Fruit fly (Drosophila melanogaster): Measurements from ENCODE around the gene CG32099.

Gene CG32099

DNA sequence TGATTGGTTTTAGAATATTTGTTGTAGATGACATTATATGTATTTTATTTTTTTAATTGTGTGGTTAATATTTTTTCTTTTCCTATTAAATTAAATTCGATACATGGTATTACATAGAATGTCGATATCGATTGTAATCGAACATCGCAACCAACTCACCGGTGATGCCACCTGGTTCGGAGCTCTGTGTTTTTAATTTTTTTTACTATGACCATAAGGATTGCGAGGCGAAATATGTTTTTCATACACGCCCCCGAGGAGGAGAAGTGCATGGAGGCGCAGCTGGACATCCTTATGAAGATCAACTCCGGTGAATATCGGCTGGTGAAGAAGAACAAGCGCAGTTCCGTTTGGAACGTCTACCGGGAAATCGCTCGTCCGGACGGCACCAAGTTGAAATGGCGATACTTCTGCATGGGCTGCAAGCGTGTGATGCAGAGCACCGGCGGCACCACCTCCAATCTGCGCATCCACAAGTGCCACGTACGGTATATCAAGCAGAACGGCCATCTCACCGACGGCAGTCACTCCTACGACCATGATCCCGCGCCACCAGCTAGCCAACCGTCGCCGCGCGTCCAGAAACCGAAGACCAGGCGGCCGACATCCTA lies 29.1 kb upstream of the CG32099 start, which contains the start of gene CG11560:
TSS of gene CG11560 (plus strand) at position 145 of the 611 bp plus-strand sequence.
- TF ChIP-seq CG8478 (optimal IDR thresholded peaks at IDR 0.05) (no peak), CTCF (optimal IDR thresholded peaks at IDR 0.05) (no peak)

DNA sequence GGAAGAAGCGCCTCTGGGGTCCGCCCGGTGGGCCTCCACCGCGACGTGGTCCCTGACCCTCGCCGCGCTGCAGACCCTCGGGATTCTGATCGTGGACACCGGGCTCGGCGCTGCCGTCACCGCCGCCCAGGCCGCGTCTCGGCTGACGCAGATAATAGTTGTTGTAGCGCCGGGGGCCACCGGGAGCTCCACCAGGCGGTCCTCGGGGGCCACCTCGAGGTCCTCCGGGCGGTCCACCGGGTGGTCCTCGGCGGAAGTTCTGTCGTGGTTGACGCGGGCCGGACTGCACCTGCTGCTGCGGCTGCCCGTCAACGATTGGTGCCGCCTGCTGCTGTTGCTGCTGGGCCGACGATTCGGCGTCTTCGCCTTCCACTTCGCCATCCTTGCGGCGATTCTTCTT lies 26.2 kb upstream of the CG32099 start:
- no peak for TF ChIP-seq CTCF (optimal IDR thresholded peaks at IDR 0.05)
- no peak for TF ChIP-seq CG8478 (optimal IDR thresholded peaks at IDR 0.05)

DNA sequence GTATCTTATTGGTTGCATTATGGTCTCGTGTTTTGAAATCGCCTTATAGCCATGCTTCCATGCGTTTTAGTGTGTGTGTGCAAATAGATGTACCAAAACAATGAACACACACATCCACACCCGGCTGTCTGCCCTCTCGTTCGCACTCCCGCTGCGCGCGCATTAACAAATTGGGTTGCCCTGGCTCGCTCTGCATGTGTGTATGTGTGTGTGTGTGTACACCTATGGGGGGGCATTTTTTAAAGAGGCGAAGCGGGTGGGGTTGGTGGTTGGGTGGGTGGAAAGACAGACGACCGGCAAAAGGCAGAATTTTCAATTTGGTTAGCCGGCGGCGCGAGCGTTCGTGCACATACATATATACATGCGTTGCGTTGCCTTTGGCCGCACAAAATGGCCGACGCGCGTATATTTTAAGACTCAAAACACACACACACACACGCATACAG lies 24.9 kb upstream of the CG32099 start:
- TF ChIP-seq CG8478 (optimal IDR thresholded peaks at IDR 0.05), result no peak

DNA sequence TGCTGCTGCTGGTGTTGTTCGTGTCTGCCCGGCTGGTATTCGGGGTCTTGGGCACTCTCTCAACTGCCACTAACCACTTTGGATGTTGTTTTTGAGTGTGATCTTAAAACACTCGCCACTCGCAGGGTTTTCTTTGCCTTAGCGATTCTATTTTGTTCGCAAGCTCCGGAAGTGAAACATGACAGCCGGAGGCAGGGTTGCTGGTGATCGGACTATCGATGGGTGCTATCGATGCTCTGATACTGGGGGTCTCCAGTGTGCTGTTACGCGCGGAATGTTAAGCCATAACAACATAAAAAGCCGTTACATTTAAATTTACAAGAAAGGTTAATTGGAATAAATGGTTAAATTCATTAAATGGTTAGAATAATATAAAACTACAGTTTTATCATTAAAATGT lies 24.1 kb upstream of the CG32099 start, which contains the start of gene yps:
TSS of gene yps (minus strand) at position 176 of the 400 bp plus-strand sequence.
- no peak for TF ChIP-seq CG8478 (optimal IDR thresholded peaks at IDR 0.05)
- peak in 1 of 2 experiments; percentile 48 for TF ChIP-seq CTCF (optimal IDR thresholded peaks at IDR 0.05)

DNA sequence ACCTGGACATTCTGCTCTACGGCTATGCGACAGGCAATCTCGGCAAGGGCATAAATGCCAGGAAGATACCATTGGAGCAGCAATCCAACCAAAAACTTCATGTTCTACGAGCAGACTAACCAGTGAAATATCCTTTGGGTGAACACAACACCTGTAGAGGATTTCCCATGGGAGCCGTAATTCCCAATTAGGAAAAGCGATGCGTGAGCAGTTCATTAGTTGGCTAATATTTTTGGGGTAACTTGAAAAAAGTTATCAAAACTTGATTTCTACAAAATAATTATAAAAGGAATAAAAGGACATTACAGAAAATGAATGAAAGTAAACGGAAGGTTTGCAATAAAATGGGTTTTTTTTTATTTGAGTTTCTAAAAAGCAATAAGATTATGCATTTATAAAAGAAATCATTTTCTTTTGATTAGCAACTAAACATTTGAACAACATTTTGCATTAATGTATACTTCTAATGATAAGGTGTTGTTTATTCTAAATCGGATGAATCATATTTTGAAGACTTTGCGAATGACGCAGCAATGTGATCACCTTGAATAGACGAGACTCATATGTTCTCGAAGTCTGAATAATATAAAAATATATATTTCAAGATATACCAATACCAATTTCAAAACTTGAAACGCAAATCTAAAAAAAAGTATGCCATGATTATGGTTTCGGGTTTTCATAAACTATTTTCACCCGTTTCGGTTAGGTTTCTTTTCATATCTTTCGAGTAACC lies 21.6 kb upstream of the CG32099 start, which contains the start of the genes Ir68b and CG34241:
TSS of gene Ir68b (minus strand) at position 101 of the 736 bp plus-strand sequence.
TSS of gene CG34241 (plus strand) at position 686 of the 736 bp plus-strand sequence.
- TF ChIP-seq CG8478 (optimal IDR thresholded peaks at IDR 0.05) (no peak), CTCF (optimal IDR thresholded peaks at IDR 0.05) (no peak)

DNA sequence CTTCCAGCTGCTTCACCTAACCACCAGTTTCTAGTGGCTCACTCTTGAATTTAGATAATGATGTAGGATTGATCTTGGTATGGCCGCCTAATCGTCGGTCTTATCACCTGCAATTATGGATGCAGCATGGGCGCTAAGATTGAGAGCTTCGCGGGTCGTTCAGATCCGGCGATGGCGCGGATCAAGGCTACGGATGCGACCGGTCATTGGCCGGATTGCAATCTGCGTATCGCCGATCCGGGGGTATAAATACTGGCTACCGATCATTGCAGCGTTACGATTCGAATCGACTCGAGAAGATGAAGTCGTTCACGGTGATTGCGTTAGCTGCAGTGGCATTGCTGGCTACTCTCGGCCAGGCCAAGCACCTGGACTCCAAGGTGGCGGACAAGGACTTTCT lies 20.0 kb upstream of the CG32099 start, which contains the start of gene Lsp2:
TSS of gene Lsp2 (plus strand) at position 283 of the 400 bp plus-strand sequence.
- TF ChIP-seq CTCF (optimal IDR thresholded peaks at IDR 0.05) (no peak), CG8478 (optimal IDR thresholded peaks at IDR 0.05) (no peak)

DNA sequence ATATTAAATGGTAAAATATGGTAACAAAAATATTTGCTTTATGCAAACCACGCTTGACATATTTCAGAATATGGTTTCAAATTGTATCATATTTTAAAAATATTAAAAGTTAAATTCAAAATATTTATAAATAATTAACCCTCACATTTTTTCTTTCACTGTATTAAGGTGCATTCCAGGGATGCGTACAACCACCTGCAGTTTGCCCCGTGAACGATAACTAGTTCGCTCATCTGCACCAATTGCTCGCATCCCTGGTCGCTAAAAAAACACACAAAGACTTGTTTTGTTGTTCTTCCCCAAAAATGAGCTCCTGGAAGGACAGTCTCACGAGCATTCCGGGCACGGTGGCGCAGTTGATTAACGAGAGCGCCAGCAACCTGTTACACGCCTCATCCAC lies 17.2 kb upstream of the CG32099 start, which contains the start of gene DEF8:
TSS of gene DEF8 (plus strand) at position 229 of the 400 bp plus-strand sequence.
- TF ChIP-seq CG8478 (optimal IDR thresholded peaks at IDR 0.05) (no peak), CTCF (optimal IDR thresholded peaks at IDR 0.05) (peak in 1 of 2 experiments; percentile 7)

DNA sequence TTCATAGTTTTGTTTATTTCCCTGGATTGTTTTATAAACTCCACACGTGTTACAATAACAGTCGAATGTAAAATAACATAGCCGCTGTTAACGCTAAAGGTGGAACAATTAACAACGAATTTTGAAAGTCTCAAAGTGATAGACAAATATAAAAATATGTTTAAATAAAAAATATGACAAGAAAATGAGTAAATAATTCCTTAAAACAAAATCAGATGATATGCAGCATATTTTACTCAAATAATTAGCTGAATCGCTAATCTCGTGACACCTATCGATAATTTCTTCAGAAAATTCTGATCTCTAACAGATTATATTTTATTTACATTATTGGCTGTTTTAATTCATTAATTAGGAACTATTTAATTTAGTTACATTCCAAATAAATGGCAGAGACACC lies 12.4 kb upstream of the CG32099 start, which contains the start of the genes CG5645 and Atg12:
TSS of gene CG5645 (minus strand) at position 77 of the 400 bp plus-strand sequence.
TSS of gene Atg12 (plus strand) at position 338 of the 400 bp plus-strand sequence.
- TF ChIP-seq CTCF (optimal IDR thresholded peaks at IDR 0.05), result no peak
- TF ChIP-seq CG8478 (optimal IDR thresholded peaks at IDR 0.05), result no peak

DNA sequence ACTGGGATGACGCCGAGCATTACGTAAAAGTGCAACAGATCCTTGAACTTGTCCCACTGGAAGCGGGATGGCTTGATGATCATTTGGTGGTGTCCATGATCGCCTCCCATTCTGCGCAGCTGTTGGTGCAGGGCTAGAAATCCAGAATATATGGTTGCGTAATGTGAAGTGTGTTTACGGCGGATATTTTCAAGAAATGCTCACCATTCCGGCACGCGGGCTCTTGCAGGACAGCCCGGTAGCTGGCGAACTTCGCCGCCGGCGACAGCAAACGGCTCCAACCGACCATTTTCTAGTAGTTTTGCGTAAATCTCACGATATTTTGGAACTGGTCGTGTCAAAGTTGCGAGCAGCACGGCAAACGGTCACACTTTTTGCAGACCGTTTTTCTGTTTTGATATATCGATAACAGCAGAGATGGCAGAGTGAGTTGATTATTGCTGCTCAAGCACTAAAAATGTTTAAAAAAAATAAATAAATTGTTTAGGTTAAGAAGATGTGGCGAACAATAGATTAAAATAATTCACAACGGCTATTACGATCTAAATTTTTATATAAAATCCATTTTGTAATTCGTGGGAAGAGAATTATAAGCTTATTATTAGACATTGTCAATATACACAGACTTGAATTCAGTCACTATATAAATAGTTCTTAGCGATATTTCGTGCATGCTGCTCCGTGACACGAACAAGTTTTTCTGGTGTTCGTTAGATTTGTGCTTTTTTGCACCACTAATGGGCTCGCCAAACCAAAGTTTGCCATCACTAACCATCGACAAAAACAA lies 10.8 kb upstream of the CG32099 start, which contains the start of the genes ND-SGDH and RhoGAP68F:
TSS of gene ND-SGDH (minus strand) at position 472 of the 787 bp plus-strand sequence.
TSS of gene RhoGAP68F (plus strand) at position 756 of the 787 bp plus-strand sequence.
- TF ChIP-seq CG8478 (optimal IDR thresholded peaks at IDR 0.05), result no peak

DNA sequence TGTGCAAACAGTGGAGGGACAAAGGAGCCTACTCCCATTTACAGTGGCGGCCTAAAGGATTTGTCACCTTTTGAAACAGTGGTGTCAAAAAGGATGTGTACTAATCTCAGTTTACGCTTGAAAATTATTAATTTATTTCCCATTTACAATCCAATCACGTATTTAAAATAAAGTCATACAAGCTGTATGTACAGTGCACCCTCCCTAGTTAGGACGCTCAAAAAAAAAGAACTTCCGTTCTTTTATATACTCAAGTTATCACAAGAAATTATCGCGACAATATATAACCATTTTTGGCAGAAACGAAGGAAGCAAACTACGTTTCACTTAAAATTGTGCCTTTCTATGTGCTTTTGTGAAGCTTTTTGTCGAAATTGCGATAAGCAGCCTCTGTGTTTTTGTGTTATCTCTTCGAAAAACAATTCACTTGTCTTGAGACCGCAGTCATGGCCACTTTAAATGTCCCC lies 9.8 kb upstream of the CG32099 start:
- no peak for TF ChIP-seq CG8478 (optimal IDR thresholded peaks at IDR 0.05)
- TF ChIP-seq CTCF (optimal IDR thresholded peaks at IDR 0.05), result no peak

DNA sequence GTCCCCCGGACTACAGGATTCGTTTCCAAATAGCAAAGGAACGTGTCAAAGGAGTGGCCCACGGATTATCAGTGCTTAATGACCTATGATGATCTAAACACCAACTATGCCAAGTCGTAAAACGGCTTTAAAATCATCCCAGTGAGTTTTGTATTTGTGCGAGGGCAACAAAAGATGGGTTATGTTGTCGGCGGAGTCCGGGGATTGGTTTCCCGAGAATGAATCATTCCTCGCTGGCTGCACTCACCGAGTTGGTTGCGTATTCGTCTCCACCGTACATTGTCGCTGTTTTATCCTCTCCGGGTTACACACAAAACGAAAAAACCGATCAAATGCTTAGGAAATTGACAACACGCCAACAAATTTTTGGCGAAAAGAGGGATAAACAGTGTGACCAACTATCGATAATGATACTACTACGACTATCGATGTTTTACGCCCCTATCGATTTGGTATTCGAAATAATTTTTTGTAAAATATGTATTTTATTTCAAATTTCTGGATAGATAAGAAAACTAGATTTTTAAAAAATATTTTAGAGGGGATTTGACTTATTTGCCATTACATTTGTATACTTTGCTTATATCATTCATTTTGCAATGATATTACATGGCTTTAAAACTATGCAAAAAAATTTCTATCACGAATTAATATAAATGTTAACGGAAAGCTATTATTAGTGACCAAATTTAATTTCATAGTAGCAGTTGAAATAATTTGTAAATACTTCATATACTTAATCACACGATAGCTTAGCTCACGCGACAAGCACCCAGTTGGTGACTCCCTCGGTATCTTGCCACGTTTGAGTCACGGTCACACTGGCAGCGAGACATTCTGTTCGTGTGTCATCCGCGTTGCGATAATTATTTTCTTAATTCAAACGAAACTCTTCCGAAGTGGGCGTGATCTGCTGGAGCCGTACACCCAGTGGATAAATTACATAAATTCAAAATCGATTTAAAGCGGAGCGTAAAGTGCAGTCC lies 3.1 kb upstream of the CG32099 start, which contains the start of the genes eIF3l and Nrx-IV:
TSS of gene eIF3l (minus strand) at position 389 of the 986 bp plus-strand sequence.
TSS of gene Nrx-IV (plus strand) at position 811 of the 986 bp plus-strand sequence.
- no peak for TF ChIP-seq CTCF (optimal IDR thresholded peaks at IDR 0.05)
- TF ChIP-seq CG8478 (optimal IDR thresholded peaks at IDR 0.05), result no peak

DNA sequence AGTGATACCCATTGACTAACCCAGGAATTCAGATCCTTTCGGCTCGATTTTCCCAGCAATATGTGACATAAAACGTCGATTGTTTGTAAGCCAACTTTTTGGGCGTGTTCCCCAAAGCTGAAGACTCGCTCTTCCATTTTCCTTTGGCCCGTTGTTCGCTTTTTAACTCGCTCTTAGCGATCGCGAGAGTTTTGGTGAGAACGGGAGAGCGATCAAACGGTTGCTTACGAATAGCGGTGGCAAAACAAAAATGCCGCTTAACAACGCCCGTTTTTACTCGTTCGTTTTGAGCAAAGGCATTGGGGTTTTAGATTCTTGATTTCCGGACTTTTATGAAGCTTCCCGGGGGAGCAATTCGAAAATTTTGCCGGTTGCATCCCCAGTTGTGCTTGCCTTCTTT lies 2.1 kb upstream of the CG32099 start:
- no peak for TF ChIP-seq CG8478 (optimal IDR thresholded peaks at IDR 0.05)
- no peak for TF ChIP-seq CTCF (optimal IDR thresholded peaks at IDR 0.05)

DNA sequence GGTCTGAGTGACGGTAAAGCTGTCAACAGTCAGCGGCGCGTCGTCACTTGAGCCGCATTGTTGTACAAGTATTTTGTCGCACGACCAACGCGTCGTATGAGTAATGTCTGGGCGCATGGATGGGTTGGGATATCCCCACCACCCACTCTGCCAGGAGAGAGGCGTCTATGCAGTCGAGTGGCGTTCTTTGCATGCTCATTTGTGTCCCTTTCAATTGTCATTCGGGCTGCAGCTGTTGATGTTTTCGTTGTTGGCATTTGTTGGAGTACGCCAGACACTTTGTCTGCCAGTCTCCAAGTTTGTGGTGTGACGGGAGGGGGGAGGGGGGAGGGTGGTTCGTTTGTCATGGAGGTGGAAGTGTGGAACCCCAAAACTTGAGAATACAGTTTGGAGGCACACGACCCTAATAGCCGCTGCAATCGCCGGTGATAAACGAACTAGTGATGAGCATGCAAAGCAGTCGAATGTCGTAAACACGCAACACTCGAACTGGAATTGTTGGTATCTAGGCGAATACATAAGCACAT lies 13.1 kb downstream of the CG32099 start:
- no peak for TF ChIP-seq CTCF (optimal IDR thresholded peaks at IDR 0.05)
- TF ChIP-seq CG8478 (optimal IDR thresholded peaks at IDR 0.05), result no peak

Measured in S2 (cell line).